Worm (Caenorhabditis elegans): ENCODE data around the gene K08E4.2.

DNA sequence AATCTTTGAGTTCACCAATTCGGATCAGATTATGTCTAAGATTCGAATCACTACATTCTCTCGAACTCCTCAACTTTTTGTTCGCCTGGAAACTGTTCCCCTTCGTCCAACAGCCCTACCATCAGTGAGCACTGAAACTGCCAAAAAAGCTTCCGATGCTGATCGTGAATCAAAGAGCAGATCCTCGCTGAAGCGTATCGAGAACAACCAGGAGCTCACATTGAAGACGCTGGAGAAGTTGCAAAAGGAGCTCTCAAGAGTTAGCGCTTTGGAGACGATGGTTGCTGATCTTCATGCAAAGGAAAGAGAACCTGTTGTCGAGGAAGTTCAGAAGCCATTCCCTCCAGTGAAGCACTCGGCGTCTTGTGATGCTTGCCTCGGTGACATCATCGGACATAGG is 21.7 kb downstream of the K08E4.2 start:
- TF ChIP-seq ceh-13 (GFP tag; optimal IDR thresholded peaks at IDR 0.05) (no peak), ets-7 (tag; optimal IDR thresholded peaks at IDR 0.05) (no peak), F13C5.2 (tag; optimal IDR thresholded peaks at IDR 0.05) (no peak), hmbx-1 (tag; optimal IDR thresholded peaks at IDR 0.05) (no peak)
